Fruit fly (Drosophila melanogaster) whole organism, embryonic: Measurements from ENCODE around the gene Hr38.

Experiments used
- B-H2 ChIP-seq: fragments of 200-800 bp; sonication (Bioruptor generic); optimal IDR thresholded peaks from 2 replicates; lab custom pipeline; 2018; ENCODE audit warnings: missing biosample characterization, mild to moderate bottlenecking, missing genetic modification characterization
- BtbVII ChIP-seq: fragments of 200-800 bp; sonication (Bioruptor generic); optimal IDR thresholded peaks from 3 replicates; lab custom pipeline; 2017; ENCODE audit warnings: missing biosample characterization, mild to moderate bottlenecking, missing genetic modification characterization
- CG10209 ChIP-seq: fragments of 200-800 bp; sonication (Bioruptor generic); optimal IDR thresholded peaks from 3 replicates; lab custom pipeline; 2017; ENCODE audit warnings: missing biosample characterization, mild to moderate bottlenecking, missing genetic modification characterization, missing genetic modification reagents
- CG10267 ChIP-seq: fragments of 200-800 bp; sonication (Bioruptor generic); optimal IDR thresholded peaks from 2 replicates; lab custom pipeline; 2018; ENCODE audit warnings: missing biosample characterization, mild to moderate bottlenecking, missing genetic modification characterization, moderate library complexity
- CG10959 ChIP-seq: fragments of 200-800 bp; sonication (Bioruptor generic); IDR thresholded peaks from 2 replicates; pipeline ENCODE4 v1.3.6; 2022; ENCODE audit warnings: missing biosample characterization, missing genetic modification characterization
- CG12769 ChIP-seq: fragments of 200-800 bp; sonication (Bioruptor generic); optimal IDR thresholded peaks from 2 replicates; lab custom pipeline; 2019; ENCODE audit warnings: missing biosample characterization, mild to moderate bottlenecking, missing genetic modification characterization, moderate library complexity
- CG13424 ChIP-seq: fragments of 200-800 bp; sonication (Bioruptor generic); optimal IDR thresholded peaks from 2 replicates; lab custom pipeline; 2019; ENCODE audit warnings: missing biosample characterization, mild to moderate bottlenecking, missing genetic modification characterization, moderate library complexity
- CG13624 ChIP-seq: fragments of 200-800 bp; sonication (Bioruptor generic); optimal IDR thresholded peaks from 2 replicates; lab custom pipeline; 2016; ENCODE audit warnings: missing biosample characterization, missing genetic modification characterization
- CG14050 ChIP-seq: fragments of 200-800 bp; sonication (Bioruptor generic); IDR thresholded peaks from 3 replicates; pipeline ENCODE4 v1.3.6; 2022; ENCODE audit warnings: missing biosample characterization, missing genetic modification characterization
- CG1529 ChIP-seq: fragments of 200-800 bp; sonication (Bioruptor generic); optimal IDR thresholded peaks from 3 replicates; lab custom pipeline; 2018; ENCODE audit warnings: missing biosample characterization, missing genetic modification characterization
- CG17912 ChIP-seq: fragments of 200-800 bp; sonication (Bioruptor generic); optimal IDR thresholded peaks from 2 replicates; lab custom pipeline; 2018; ENCODE audit warnings: missing biosample characterization, mild to moderate bottlenecking, missing genetic modification characterization
- CG2116 ChIP-seq: fragments of 200-800 bp; sonication (Bioruptor generic); optimal IDR thresholded peaks from 3 replicates; lab custom pipeline; 2018; ENCODE audit warnings: missing biosample characterization, mild to moderate bottlenecking, missing genetic modification characterization
- CG2120 ChIP-seq: fragments of 200-800 bp; sonication (Bioruptor generic); optimal IDR thresholded peaks from 3 replicates; lab custom pipeline; 2016; ENCODE audit warnings: missing biosample characterization, missing genetic modification characterization
- CG30403 ChIP-seq: fragments of 200-800 bp; sonication (Bioruptor generic); optimal IDR thresholded peaks from 3 replicates; lab custom pipeline; 2016; ENCODE audit warnings: missing biosample characterization, missing genetic modification characterization
- CG30431 ChIP-seq: fragments of 200-800 bp; sonication (Bioruptor generic); optimal IDR thresholded peaks from 2 replicates; lab custom pipeline; 2017; ENCODE audit warnings: missing biosample characterization, missing genetic modification characterization
- CG31388 ChIP-seq: fragments of 200-800 bp; sonication (Bioruptor generic); optimal IDR thresholded peaks from 2 replicates; lab custom pipeline; 2016; ENCODE audit warnings: missing biosample characterization, missing genetic modification characterization
- CG6175 ChIP-seq: fragments of 200-800 bp; sonication (Bioruptor generic); IDR thresholded peaks from 3 replicates; pipeline ENCODE4 v1.3.6; 2022; ENCODE audit warnings: missing biosample characterization, missing genetic modification characterization
- CG6654 ChIP-seq: fragments of 200-800 bp; sonication (Bioruptor generic); optimal IDR thresholded peaks from 2 replicates; lab custom pipeline; 2017; ENCODE audit warnings: missing biosample characterization, mild to moderate bottlenecking, missing genetic modification characterization
- CG6854 ChIP-seq: fragments of 200-800 bp; sonication (Bioruptor generic); optimal IDR thresholded peaks from 3 replicates; lab custom pipeline; 2017; ENCODE audit warnings: missing biosample characterization, mild to moderate bottlenecking, missing genetic modification characterization
- CG9437 ChIP-seq: fragments of 200-800 bp; sonication (Bioruptor generic); optimal IDR thresholded peaks from 2 replicates; lab custom pipeline; 2018; ENCODE audit warnings: missing biosample characterization, mild to moderate bottlenecking, missing genetic modification characterization
- CG9797 ChIP-seq: fragments of 200-800 bp; sonication (Bioruptor generic); optimal IDR thresholded peaks from 3 replicates; lab custom pipeline; 2018; ENCODE audit warnings: missing biosample characterization, mild to moderate bottlenecking, missing genetic modification characterization
- Camta ChIP-seq: fragments of 200-800 bp; sonication (Bioruptor generic); optimal IDR thresholded peaks from 2 replicates; lab custom pipeline; 2016; ENCODE audit warnings: missing biosample characterization, missing genetic modification characterization
- Dip3 ChIP-seq: fragments of 200-800 bp; sonication (Bioruptor generic); optimal IDR thresholded peaks from 3 replicates; lab custom pipeline; 2016; ENCODE audit warnings: missing biosample characterization, missing genetic modification characterization
- E2f2 ChIP-seq: fragments of 200-800 bp; sonication (Bioruptor generic); IDR thresholded peaks from 2 replicates; pipeline ENCODE4 v1.3.6; 2022; ENCODE audit warnings: missing biosample characterization, missing genetic modification characterization
- Fer2 ChIP-seq: fragments of 200-800 bp; sonication (Bioruptor generic); optimal IDR thresholded peaks from 2 replicates; lab custom pipeline; 2018; ENCODE audit warnings: missing biosample characterization, mild to moderate bottlenecking, missing genetic modification characterization, moderate library complexity
- Jarid2 ChIP-seq: fragments of 200-800 bp; sonication (Bioruptor generic); optimal IDR thresholded peaks from 3 replicates; lab custom pipeline; 2017; ENCODE audit warnings: mild to moderate bottlenecking, missing biosample characterization, missing genetic modification reagents, missing genetic modification characterization
- NFAT ChIP-seq: fragments of 200-800 bp; sonication (Bioruptor generic); IDR thresholded peaks from 2 replicates; pipeline ENCODE4 v1.3.6; 2022; ENCODE audit warnings: missing biosample characterization, missing genetic modification characterization
- Optix ChIP-seq: fragments of 200-800 bp; sonication (Bioruptor generic); IDR thresholded peaks from 3 replicates; pipeline ENCODE4 v1.3.6; 2022; ENCODE audit warnings: missing biosample characterization, missing genetic modification characterization
- Ravus ChIP-seq: fragments of 200-800 bp; sonication (Bioruptor generic); IDR thresholded peaks from 2 replicates; pipeline ENCODE4 v1.3.6; 2022; ENCODE audit warnings: missing biosample characterization, missing genetic modification characterization
- Scr ChIP-seq: fragments of 200-800 bp; sonication (Bioruptor generic); IDR thresholded peaks from 2 replicates; pipeline ENCODE4 v1.3.6; 2022; ENCODE audit warnings: missing biosample characterization, missing genetic modification characterization; ENCODE audit not compliant: partially characterized antibody
- Side ChIP-seq: fragments of 200-800 bp; sonication (Bioruptor generic); optimal IDR thresholded peaks from 2 replicates; lab custom pipeline; 2016; ENCODE audit warnings: missing biosample characterization, missing genetic modification characterization
- Stat92E ChIP-seq, 3 experiments: fragments of >200 bp in 2 of 3; fragments of 200-800 bp in 1 of 3; sonication (Bioruptor generic) in 1 of 3; optimal IDR thresholded peaks; 2 replicates each; lab custom pipeline; 2017 to 2019; ENCODE audit warnings: missing biosample characterization in 3 of 3, missing genetic modification characterization in 3 of 3, mild to moderate bottlenecking in 1 of 3, moderate library complexity in 1 of 3
- az2 ChIP-seq: fragments of 200-800 bp; sonication (Bioruptor generic); optimal IDR thresholded peaks from 3 replicates; lab custom pipeline; 2016; ENCODE audit warnings: missing biosample characterization, missing genetic modification characterization
- cad ChIP-seq: fragments of >200 bp; optimal IDR thresholded peaks from 2 replicates; lab custom pipeline; 2017; ENCODE audit warnings: missing biosample characterization, missing genetic modification characterization
- dmrt11E ChIP-seq: fragments of 200-800 bp; sonication (Bioruptor generic); optimal IDR thresholded peaks from 3 replicates; lab custom pipeline; 2018; ENCODE audit warnings: missing biosample characterization, mild to moderate bottlenecking, missing genetic modification characterization, moderate library complexity
- dpn ChIP-seq, 2 experiments: fragments of 200-800 bp; sonication (Bioruptor generic); optimal IDR thresholded peaks; 3 replicates each; lab custom pipeline; 2016; ENCODE audit warnings: missing biosample characterization in 2 of 2, missing genetic modification characterization in 2 of 2
- fd102C ChIP-seq: fragments of 200-800 bp; sonication (Bioruptor generic); optimal IDR thresholded peaks from 2 replicates; lab custom pipeline; 2018; ENCODE audit warnings: missing biosample characterization, mild to moderate bottlenecking, missing genetic modification characterization, moderate library complexity
- gro ChIP-seq: fragments of 200-800 bp; sonication (Bioruptor generic); optimal IDR thresholded peaks from 2 replicates; lab custom pipeline; 2016; ENCODE audit warnings: missing biosample characterization, missing genetic modification characterization
- lab ChIP-seq: fragments of 200-800 bp; sonication (Bioruptor generic); optimal IDR thresholded peaks from 3 replicates; lab custom pipeline; 2017; ENCODE audit warnings: missing biosample characterization, missing genetic modification characterization, mild to moderate bottlenecking, moderate library complexity, missing genetic modification reagents
- nerfin-2 ChIP-seq: fragments of 200-800 bp; sonication (Bioruptor generic); IDR thresholded peaks from 2 replicates; pipeline ENCODE4 v1.3.6; 2022; ENCODE audit warnings: missing biosample characterization, missing genetic modification characterization; ENCODE audit not compliant: partially characterized antibody
- nom ChIP-seq: fragments of 200-800 bp; sonication (Bioruptor generic); optimal IDR thresholded peaks from 2 replicates; lab custom pipeline; 2017; ENCODE audit warnings: missing biosample characterization, missing genetic modification characterization, mild to moderate bottlenecking, moderate library complexity, missing genetic modification reagents
- otp ChIP-seq: fragments of 200-800 bp; sonication (Bioruptor generic); IDR thresholded peaks from 3 replicates; pipeline ENCODE4, ENCODE4 v1.3.6; 2022; ENCODE audit warnings: missing biosample characterization, missing genetic modification characterization
- ranshi ChIP-seq: fragments of 200-800 bp; sonication (Bioruptor generic); IDR thresholded peaks from 2 replicates; pipeline ENCODE4 v1.3.6; 2022; ENCODE audit warnings: missing biosample characterization, missing genetic modification characterization
- sima ChIP-seq: fragments of 200-800 bp; sonication (Bioruptor generic); optimal IDR thresholded peaks from 2 replicates; lab custom pipeline; 2016; ENCODE audit warnings: missing biosample characterization, missing genetic modification characterization
- stwl ChIP-seq: fragments of 200-800 bp; sonication (Bioruptor generic); optimal IDR thresholded peaks from 3 replicates; lab custom pipeline; 2018; ENCODE audit warnings: missing biosample characterization, mild to moderate bottlenecking, missing genetic modification characterization, moderate library complexity
- tin ChIP-seq: fragments of 200-800 bp; sonication (Bioruptor generic); optimal IDR thresholded peaks from 3 replicates; lab custom pipeline; 2016; ENCODE audit warnings: missing biosample characterization, missing genetic modification characterization
- trem ChIP-seq: fragments of 200-800 bp; optimal IDR thresholded peaks from 3 replicates; lab custom pipeline; 2019; ENCODE audit warnings: missing biosample characterization, mild to moderate bottlenecking, missing genetic modification characterization, moderate library complexity
- tup ChIP-seq: fragments of 200-800 bp; sonication (Bioruptor generic); optimal IDR thresholded peaks from 2 replicates; lab custom pipeline; 2016; ENCODE audit warnings: missing biosample characterization, mild to moderate bottlenecking, missing genetic modification characterization, moderate library complexity
- yki ChIP-seq: fragments of >200 bp; optimal IDR thresholded peaks from 3 replicates; lab custom pipeline; 2018
- zfh1 ChIP-seq: fragments of 200-800 bp; sonication (Bioruptor generic); IDR thresholded peaks from 3 replicates; pipeline ENCODE4 v1.3.6; 2022; ENCODE audit warnings: missing biosample characterization, missing genetic modification characterization

Hr38 gene

DNA sequence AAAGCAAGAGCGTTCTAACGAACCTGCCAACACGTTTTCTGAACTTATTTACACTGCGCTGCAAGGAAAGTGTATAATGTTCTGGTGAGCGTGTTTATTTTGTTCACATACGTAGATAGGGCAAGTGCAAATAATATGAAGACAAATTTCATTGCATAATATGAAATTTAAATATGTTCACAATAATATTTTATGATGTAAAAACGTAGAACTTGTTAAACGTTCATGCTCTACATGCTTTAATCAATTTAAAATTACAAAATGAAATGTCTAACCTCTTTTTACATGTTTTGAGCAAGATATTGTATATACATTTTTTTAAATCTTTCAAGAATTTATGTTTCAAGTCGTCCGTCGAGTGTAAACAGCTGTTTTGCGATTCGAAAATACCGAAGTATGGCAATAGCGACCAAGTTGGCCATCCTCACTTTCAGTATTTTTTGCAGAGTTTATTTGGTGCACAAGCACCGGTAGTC is 69.0 kb downstream of the Hr38 start, which contains the start of the genes phr6-4 and CG2608 (continued):
- TF ChIP-seq dmrt11E (tag; lab: Kevin White, UChicago) = peak; percentile 94
- peak; percentile 95 for TF ChIP-seq CG2120 (GFP tag; lab: Kevin White, UChicago)
- TF ChIP-seq CG6854 = peak; percentile 82
- TF ChIP-seq B-H2 (GFP tag; lab: Kevin White, UChicago) = peak; percentile 82
- peak; percentile 41; the same call in 1 of the 3 replicates for TF ChIP-seq zfh1 (GFP tag; lab: Robert Waterston, UW)
- peak; percentile 97 for TF ChIP-seq trem
- TF ChIP-seq CG17912 = no peak
- no peak for TF ChIP-seq nerfin-2 (GFP tag; lab: Robert Waterston, UW)
- TF ChIP-seq ranshi = peak; percentile 84
- peak; percentile 89 for TF ChIP-seq Dip3 (GFP tag; lab: Kevin White, UChicago)
- TF ChIP-seq CG1529 (GFP tag; lab: Kevin White, UChicago) = peak; percentile 87
- TF ChIP-seq CG31388 (GFP tag; lab: Kevin White, UChicago) = peak; percentile 69
- peak; percentile 94 for TF ChIP-seq lab (GFP tag; lab: Kevin White, UChicago)
- TF ChIP-seq Fer2 = peak; percentile 91
- peak; percentile 44 for TF ChIP-seq stwl (tag; lab: Kevin White, UChicago)
- peak; percentile 24 for TF ChIP-seq sima (GFP tag; lab: Kevin White, UChicago)
- TF ChIP-seq Camta (GFP tag; lab: Kevin White, UChicago) = peak; percentile 86
- peak; percentile 90 for TF ChIP-seq CG9437 (GFP tag; lab: Kevin White, UChicago)
- peak; percentile 86 to 95 for TF ChIP-seq dpn (GFP tag; optimal IDR thresholded peaks at IDR 0.05; lab: Kevin White, UChicago)
- peak; percentile 73 for TF ChIP-seq Side (GFP tag; lab: Kevin White, UChicago)
- TF ChIP-seq otp (GFP tag; lab: Robert Waterston, UW) = peak; percentile 62; the same call in 2 of the 3 replicates
- peak; percentile 97 for TF ChIP-seq CG30403 (GFP tag; lab: Kevin White, UChicago)
- peak; percentile 92 for TF ChIP-seq tin (GFP tag; lab: Kevin White, UChicago)
- TF ChIP-seq CG12769 (tag; lab: Kevin White, UChicago) = peak; percentile 83
- peak; percentile 90 for TF ChIP-seq gro (GFP tag; lab: Kevin White, UChicago)
- peak; percentile 60; the same call in 1 of the 3 replicates for TF ChIP-seq Optix (GFP tag; lab: Robert Waterston, UW)
- peak; percentile 63 for TF ChIP-seq CG9797
- TF ChIP-seq CG2116 (GFP tag; lab: Kevin White, UChicago) = peak; percentile 77
- peak; percentile 83 for TF ChIP-seq NFAT (GFP tag; lab: Robert Waterston, UW)
- TF ChIP-seq CG13424 (tag; lab: Kevin White, UChicago) = peak; percentile 95
- peak; percentile 95 for TF ChIP-seq az2 (GFP tag; lab: Kevin White, UChicago)
- peak; percentile 68 for TF ChIP-seq CG6175 (GFP tag; lab: Robert Waterston, UW)
- TF ChIP-seq CG14050 (GFP tag; lab: Robert Waterston, UW) = peak; percentile 80
- TF ChIP-seq Ravus (GFP tag; lab: Robert Waterston, UW) = peak; percentile 66
- no peak for TF ChIP-seq yki (lab: Kevin White, UChicago)
- peak; percentile 90 for TF ChIP-seq CG13624 (GFP tag; lab: Kevin White, UChicago)
- no peak for TF ChIP-seq cad (GFP tag; lab: Kevin White, UChicago)
- TF ChIP-seq Scr = no peak
- peak; percentile 89 for TF ChIP-seq BtbVII (GFP tag; lab: Kevin White, UChicago)
- peak; percentile 86 for TF ChIP-seq CG30431 (GFP tag; lab: Kevin White, UChicago)
- TF ChIP-seq CG10959 (GFP tag; lab: Robert Waterston, UW) = peak; percentile 63
- peak; percentile 89 for TF ChIP-seq CG10267 (tag; lab: Kevin White, UChicago)
- peak; percentile 94 for TF ChIP-seq CG10209 (GFP tag; lab: Kevin White, UChicago)
- TF ChIP-seq CG6654 (GFP tag; lab: Kevin White, UChicago) = peak; percentile 76
- peak; percentile 76 for TF ChIP-seq tup (GFP tag; lab: Kevin White, UChicago)
- TF ChIP-seq fd102C = no peak
- peak; percentile 86 for TF ChIP-seq nom (GFP tag; lab: Kevin White, UChicago)
- peak; percentile 66 for TF ChIP-seq Jarid2 (GFP tag; lab: Kevin White, UChicago)
- peak; percentile 81 for TF ChIP-seq E2f2
- peak in 1 of 3 experiments; percentile 80 for TF ChIP-seq Stat92E (GFP tag; optimal IDR thresholded peaks at IDR 0.05; lab: Kevin White, UChicago)
